Worm (Caenorhabditis elegans): ENCODE results near the gene D1044.1.

ce11 chrIII:5591668-5592149, 47.6 kb downstream of the D1044.1 start, which contains the start of the genes ddx-15 and ucr-1:
- no peak for TF ChIP-seq sem-2 (GFP tag; optimal IDR thresholded peaks at IDR 0.05)
- TF ChIP-seq zip-8 (tag; optimal IDR thresholded peaks at IDR 0.05) = no peak
- TF ChIP-seq snpc-4 (tag; optimal IDR thresholded peaks at IDR 0.05) = no peak
- TF ChIP-seq nhr-76 (tag; optimal IDR thresholded peaks at IDR 0.05) = no peak
- TF ChIP-seq lin-13 (tag; optimal IDR thresholded peaks at IDR 0.05) = peak; percentile 55
- TF ChIP-seq M03D4.4 (tag; optimal IDR thresholded peaks at IDR 0.05) = no peak
- no peak for TF ChIP-seq unc-39 (tag; optimal IDR thresholded peaks at IDR 0.05)
- TF ChIP-seq elt-1 (tag; optimal IDR thresholded peaks at IDR 0.05; ENCODE audit: borderline replicate concordance, insufficient read depth) = no peak
- no peak for TF ChIP-seq ceh-43 (GFP tag; optimal IDR thresholded peaks at IDR 0.05)
